Worm (Caenorhabditis elegans) whole organism, young adult: ENCODE results near the gene gpc-1.

Experiments used
- B0019.2 ChIP-seq: fragments of 200-800 bp; sonication (Bioruptor generic); conservative IDR thresholded peaks from 2 replicates; pipeline ENCODE4 v1.3.6; 2022; ENCODE audit warnings: missing genetic modification reagents, missing genetic modification characterization, missing compliant biosample characterization
- B0336.3 ChIP-seq: fragments of 200-800 bp; sonication (Bioruptor generic); IDR thresholded peaks from 2 replicates; pipeline ENCODE4 v1.3.6; 2022; ENCODE audit warnings: missing genetic modification characterization, missing compliant biosample characterization
- D2030.7 ChIP-seq: fragments of 200-800 bp; sonication (Bioruptor generic); IDR thresholded peaks from 2 replicates; pipeline ENCODE4 v1.3.6; 2022; ENCODE audit warnings: missing genetic modification reagents, missing genetic modification characterization, missing compliant biosample characterization
- F10E7.11 ChIP-seq: sonication (generic microtip); optimal IDR thresholded peaks from 2 replicates; lab custom pipeline; 2017; ENCODE audit warnings: mild to moderate bottlenecking, missing genetic modification characterization, moderate library complexity, missing compliant biosample characterization
- F22D6.2 ChIP-seq: sonication (generic microtip); optimal IDR thresholded peaks from 2 replicates; lab custom pipeline; 2016; ENCODE audit warnings: mild to moderate bottlenecking, missing genetic modification characterization, missing compliant biosample characterization
- F23B12.7 ChIP-seq: sonication (generic microtip); optimal IDR thresholded peaks from 2 replicates; lab custom pipeline; 2017; ENCODE audit warnings: missing genetic modification characterization, mild to moderate bottlenecking, missing compliant biosample characterization, antibody characterized with exemption, moderate library complexity; ENCODE audit not compliant: insufficient read depth
- F55B11.4 ChIP-seq: sonication (generic microtip); optimal IDR thresholded peaks from 2 replicates; lab custom pipeline; 2016; ENCODE audit warnings: missing compliant biosample characterization, missing genetic modification characterization, borderline replicate concordance; ENCODE audit not compliant: insufficient read depth
- K12H6.12 ChIP-seq: fragments of 200-800 bp; sonication (Bioruptor generic); optimal IDR thresholded peaks from 2 replicates; lab custom pipeline; 2018; ENCODE audit warnings: mild to moderate bottlenecking, missing genetic modification characterization, missing compliant biosample characterization
- T26A5.8 ChIP-seq: sonication (generic microtip); optimal IDR thresholded peaks from 2 replicates; lab custom pipeline; 2016; ENCODE audit warnings: missing genetic modification characterization, missing compliant biosample characterization
- Y53F4B.3 ChIP-seq: fragments of 200-800 bp; sonication (Bioruptor generic); IDR thresholded peaks from 2 replicates; pipeline ENCODE4 v1.3.6; 2022; ENCODE audit warnings: missing genetic modification reagents, missing genetic modification characterization, missing compliant biosample characterization
- Y67H2A.10 ChIP-seq: fragments of 200-800 bp; sonication (Bioruptor generic); conservative IDR thresholded peaks from 2 replicates; pipeline ENCODE4 v1.3.6; 2022; ENCODE audit warnings: missing genetic modification reagents, missing genetic modification characterization, missing compliant biosample characterization
- akir-1 ChIP-seq: fragments of 200-800 bp; sonication (Bioruptor generic); optimal IDR thresholded peaks from 2 replicates; lab custom pipeline; 2018; ENCODE audit warnings: mild to moderate bottlenecking, missing genetic modification characterization, moderate library complexity, missing compliant biosample characterization
- ama-1 ChIP-seq, 3 experiments: fragments of 150-350 bp in 1 of 3; sonication (generic microtip) in 2 of 3; optimal IDR thresholded peaks; 2 replicates each; lab custom pipeline; 2014 to 2018; ENCODE audit warnings: missing biosample characterization in 2 of 3, missing genetic modification characterization in 2 of 3, missing genetic modification reagents in 2 of 3
- aptf-2 ChIP-seq: fragments of 200-800 bp; sonication (Bioruptor generic); conservative IDR thresholded peaks from 2 replicates; pipeline ENCODE4 v1.3.6; 2022; ENCODE audit warnings: missing genetic modification reagents, missing genetic modification characterization, missing compliant biosample characterization
- athp-1 ChIP-seq: sonication (generic microtip); optimal IDR thresholded peaks from 2 replicates; lab custom pipeline; 2017; ENCODE audit warnings: mild to moderate bottlenecking, missing genetic modification characterization, missing compliant biosample characterization
- attf-3 ChIP-seq: fragments of 200-800 bp; sonication (Bioruptor generic); conservative IDR thresholded peaks from 2 replicates; pipeline ENCODE4 v1.3.6; 2022; ENCODE audit warnings: missing genetic modification reagents, missing genetic modification characterization, missing compliant biosample characterization
- attf-5 ChIP-seq: fragments of 200-800 bp; sonication (Bioruptor generic); optimal IDR thresholded peaks from 2 replicates; lab custom pipeline; 2018; ENCODE audit warnings: mild to moderate bottlenecking, missing genetic modification characterization, missing compliant biosample characterization
- bed-2 ChIP-seq: fragments of 200-800 bp; sonication (Bioruptor generic); IDR thresholded peaks from 2 replicates; pipeline ENCODE4 v1.3.6; 2022; ENCODE audit warnings: missing genetic modification reagents, missing genetic modification characterization, missing compliant biosample characterization
- cebp-1 ChIP-seq, 2 experiments: fragments of 200-800 bp in 1 of 2; sonication (Bioruptor generic) in 1 of 2; sonication (generic microtip) in 1 of 2; IDR thresholded peaks in 1 of 2; optimal IDR thresholded peaks in 1 of 2; 2 replicates each; pipeline versions ENCODE4 v1.3.6 to Lab custom; 2017 to 2022; ENCODE audit warnings: missing compliant biosample characterization in 2 of 2, missing genetic modification characterization in 2 of 2, mild to moderate bottlenecking in 1 of 2, missing genetic modification reagents in 1 of 2, moderate library complexity in 1 of 2
- ceh-27 ChIP-seq: fragments of 200-800 bp; sonication (Bioruptor generic); optimal IDR thresholded peaks from 2 replicates; lab custom pipeline; 2018; ENCODE audit warnings: mild to moderate bottlenecking, missing genetic modification characterization, moderate library complexity, missing compliant biosample characterization
- ceh-79 ChIP-seq: sonication (generic microtip); optimal IDR thresholded peaks from 2 replicates; lab custom pipeline; 2017; ENCODE audit warnings: mild to moderate bottlenecking, missing genetic modification characterization, missing compliant biosample characterization
- ceh-91 ChIP-seq: fragments of 200-800 bp; sonication (Bioruptor generic); IDR thresholded peaks from 2 replicates; pipeline ENCODE4 v1.3.6; 2022; ENCODE audit warnings: missing genetic modification reagents, missing genetic modification characterization, missing compliant biosample characterization
- dpff-1 ChIP-seq: sonication (generic microtip); optimal IDR thresholded peaks from 2 replicates; lab custom pipeline; 2017; ENCODE audit warnings: mild to moderate bottlenecking, missing genetic modification characterization, missing compliant biosample characterization
- egl-18 ChIP-seq: fragments of 200-800 bp; sonication (Bioruptor generic); IDR thresholded peaks from 2 replicates; pipeline ENCODE4 v1.3.6; 2022; ENCODE audit warnings: missing genetic modification reagents, missing genetic modification characterization, missing compliant biosample characterization
- ets-4 ChIP-seq: fragments of 200-800 bp; sonication (Bioruptor generic); optimal IDR thresholded peaks from 2 replicates; lab custom pipeline; 2018; ENCODE audit warnings: mild to moderate bottlenecking, missing genetic modification characterization, missing compliant biosample characterization
- hlh-12 ChIP-seq: sonication (generic microtip); optimal IDR thresholded peaks from 2 replicates; lab custom pipeline; 2016; ENCODE audit warnings: missing genetic modification characterization, missing compliant biosample characterization
- hmg-20 ChIP-seq: fragments of 200-800 bp; sonication (Bioruptor generic); IDR thresholded peaks from 2 replicates; pipeline ENCODE4 v1.3.6; 2022; ENCODE audit warnings: missing genetic modification reagents, missing genetic modification characterization, missing compliant biosample characterization
- hrde-1 ChIP-seq: sonication (generic microtip); optimal IDR thresholded peaks from 2 replicates; lab custom pipeline; 2016; ENCODE audit warnings: missing genetic modification characterization, mild to moderate bottlenecking, missing compliant biosample characterization, moderate library complexity, missing genotype, missing genetic modification reagents, borderline replicate concordance
- lin-35 ChIP-seq, 3 experiments: fragments of 150-350 bp in 2 of 3; sonication (generic microtip) in 1 of 3; optimal IDR thresholded peaks; 2 replicates each; lab custom pipeline; 2014 to 2018; ENCODE audit warnings: missing biosample characterization in 3 of 3, missing genetic modification characterization in 3 of 3, missing genetic modification reagents in 3 of 3
- lin-40 ChIP-seq: sonication (generic microtip); optimal IDR thresholded peaks from 2 replicates; lab custom pipeline; 2016; ENCODE audit warnings: missing genetic modification characterization, mild to moderate bottlenecking, missing compliant biosample characterization, missing genotype, missing genetic modification reagents
- lin-54 ChIP-seq: fragments of 200-800 bp; sonication (Bioruptor generic); optimal IDR thresholded peaks from 2 replicates; lab custom pipeline; 2018; ENCODE audit warnings: mild to moderate bottlenecking, missing genetic modification characterization, missing compliant biosample characterization
- madf-3 ChIP-seq: fragments of 200-800 bp; sonication (Bioruptor generic); IDR thresholded peaks from 2 replicates; pipeline ENCODE4 v1.3.6; 2022; ENCODE audit warnings: missing genetic modification reagents, missing genetic modification characterization, missing compliant biosample characterization
- madf-6 ChIP-seq: fragments of 200-800 bp; sonication (Bioruptor generic); IDR thresholded peaks from 2 replicates; pipeline ENCODE4 v1.3.6; 2022; ENCODE audit warnings: missing genetic modification reagents, missing genetic modification characterization, missing compliant biosample characterization
- madf-8 ChIP-seq: fragments of 200-800 bp; sonication (Bioruptor generic); conservative IDR thresholded peaks from 2 replicates; pipeline ENCODE4 v1.3.6; 2022; ENCODE audit warnings: missing genetic modification reagents, missing genetic modification characterization, missing compliant biosample characterization
- nhr-179 ChIP-seq: sonication (generic microtip); optimal IDR thresholded peaks from 2 replicates; lab custom pipeline; 2016; ENCODE audit warnings: mild to moderate bottlenecking, missing genetic modification characterization, missing compliant biosample characterization
- pbrm-1 ChIP-seq: fragments of 200-800 bp; sonication (Bioruptor generic); IDR thresholded peaks from 2 replicates; pipeline ENCODE4 v1.3.6; 2022; ENCODE audit warnings: missing genetic modification reagents, missing genetic modification characterization, missing compliant biosample characterization
- snpc-1.3 ChIP-seq: sonication (generic microtip); optimal IDR thresholded peaks from 2 replicates; lab custom pipeline; 2017; ENCODE audit warnings: missing genetic modification characterization, mild to moderate bottlenecking, missing compliant biosample characterization, antibody characterized with exemption, moderate library complexity, missing genotype, missing genetic modification reagents; ENCODE audit not compliant: insufficient read depth
- snpc-3.4 ChIP-seq: sonication (generic microtip); optimal IDR thresholded peaks from 2 replicates; lab custom pipeline; 2017; ENCODE audit warnings: missing genetic modification characterization, mild to moderate bottlenecking, missing compliant biosample characterization, antibody characterized with exemption, moderate library complexity, missing genotype, missing genetic modification reagents
- somi-1 ChIP-seq: fragments of 200-800 bp; sonication (Bioruptor generic); optimal IDR thresholded peaks from 2 replicates; lab custom pipeline; 2018; ENCODE audit warnings: mild to moderate bottlenecking, missing genetic modification characterization, missing compliant biosample characterization
- sptf-2 ChIP-seq: fragments of 200-800 bp; sonication (Bioruptor generic); optimal IDR thresholded peaks from 2 replicates; lab custom pipeline; 2018; ENCODE audit warnings: mild to moderate bottlenecking, missing genetic modification characterization, missing compliant biosample characterization
- tbx-9 ChIP-seq: sonication (generic microtip); optimal IDR thresholded peaks from 2 replicates; lab custom pipeline; 2016; ENCODE audit warnings: borderline replicate concordance, missing genetic modification characterization, inconsistent platforms, missing compliant biosample characterization
- unc-130 ChIP-seq: sonication (generic microtip); optimal IDR thresholded peaks from 2 replicates; lab custom pipeline; 2016; ENCODE audit warnings: missing genetic modification reagents, missing genetic modification characterization, missing compliant biosample characterization
- xnd-1 ChIP-seq: sonication (generic microtip); optimal IDR thresholded peaks from 2 replicates; lab custom pipeline; 2016; ENCODE audit warnings: missing genotype, missing genetic modification reagents, missing genetic modification characterization, missing compliant biosample characterization
- ztf-25 ChIP-seq: fragments of 200-800 bp; sonication (Bioruptor generic); IDR thresholded peaks from 2 replicates; pipeline ENCODE4 v1.3.6; 2022; ENCODE audit warnings: missing genetic modification reagents, missing genetic modification characterization, missing compliant biosample characterization
- ztf-3 ChIP-seq: fragments of 200-800 bp; sonication (Bioruptor generic); optimal IDR thresholded peaks from 2 replicates; lab custom pipeline; 2018; ENCODE audit warnings: mild to moderate bottlenecking, missing genetic modification characterization, missing compliant biosample characterization
- ztf-6 ChIP-seq: fragments of 200-800 bp; sonication (Bioruptor generic); IDR thresholded peaks from 2 replicates; pipeline ENCODE4 v1.3.6; 2022; ENCODE audit warnings: missing genetic modification reagents, missing genetic modification characterization, missing compliant biosample characterization

gpc-1 gene

ce11 chrX:12876795-12877530 is 7.8 kb downstream of the gpc-1 start, which contains the start of gene bcat-1:
bcat-1 (plus strand) TSS chrX:12877480.
- TF ChIP-seq madf-3 (GFP tag; lab: Robert Waterston, UW) = no peak
- TF ChIP-seq F55B11.4 = no peak
- no peak for TF ChIP-seq xnd-1 (tag; lab: Kevin White, UChicago)
- TF ChIP-seq lin-35 (GFP tag; optimal IDR thresholded peaks at IDR 0.05; lab: Kevin White, UChicago) = no peak
- no peak for TF ChIP-seq unc-130 (GFP tag; lab: Kevin White, UChicago)
- no peak for TF ChIP-seq ztf-6
- no peak for TF ChIP-seq Y67H2A.10 (GFP tag; lab: Robert Waterston, UW)
- no peak for TF ChIP-seq hmg-20
- TF ChIP-seq akir-1 (GFP tag; lab: Kevin White, UChicago) = no peak
- TF ChIP-seq F10E7.11 (tag; lab: Kevin White, UChicago) = no peak
- TF ChIP-seq attf-5 (GFP tag; lab: Kevin White, UChicago) = peak; percentile 58
- TF ChIP-seq madf-6 (GFP tag; lab: Robert Waterston, UW) = no peak
- peak; percentile 33 for TF ChIP-seq ets-4 (GFP tag; lab: Kevin White, UChicago)
- TF ChIP-seq Y53F4B.3 = no peak
- peak; percentile 40 for TF ChIP-seq ceh-27 (GFP tag; lab: Kevin White, UChicago)
- no peak for TF ChIP-seq hlh-12 (tag; lab: Kevin White, UChicago)
- TF ChIP-seq sptf-2 (GFP tag; lab: Kevin White, UChicago) = no peak
- TF ChIP-seq nhr-179 (tag; lab: Kevin White, UChicago) = no peak
- no peak for TF ChIP-seq cebp-1 (GFP tag; IDR thresholded peaks at IDR 0.05; lab: Robert Waterston, UW)
- peak; percentile 68 for TF ChIP-seq cebp-1 (tag; optimal IDR thresholded peaks at IDR 0.05; lab: Kevin White, UChicago)
- no peak for TF ChIP-seq egl-18 (GFP tag; lab: Robert Waterston, UW)
- no peak for TF ChIP-seq F22D6.2 (tag; lab: Kevin White, UChicago)
- no peak for TF ChIP-seq F23B12.7 (tag; lab: Kevin White, UChicago)
- TF ChIP-seq pbrm-1 (GFP tag; lab: Robert Waterston, UW) = no peak
- TF ChIP-seq lin-54 (GFP tag; lab: Kevin White, UChicago) = peak; percentile 17
- peak; percentile 77 for TF ChIP-seq K12H6.12 (tag; lab: Kevin White, UChicago)
- no peak for TF ChIP-seq tbx-9 (tag; lab: Kevin White, UChicago)
- no peak for TF ChIP-seq aptf-2
- no peak for TF ChIP-seq ceh-91 (GFP tag; lab: Robert Waterston, UW)
- no peak for TF ChIP-seq snpc-3.4 (tag; lab: Kevin White, UChicago)
- TF ChIP-seq B0336.3 (GFP tag; lab: Robert Waterston, UW) = peak; percentile 30; the same call in 1 of the 2 replicates
- TF ChIP-seq snpc-1.3 (tag; lab: Kevin White, UChicago) = no peak
- TF ChIP-seq hrde-1 (tag; lab: Kevin White, UChicago) = no peak
- TF ChIP-seq ama-1 (optimal IDR thresholded peaks at IDR 0.05; lab: Kevin White, UChicago) = no peak
- TF ChIP-seq ama-1 (GFP tag; optimal IDR thresholded peaks at IDR 0.05; lab: Kevin White, UChicago) = no peak
- TF ChIP-seq D2030.7 (GFP tag; lab: Robert Waterston, UW) = no peak
- no peak for TF ChIP-seq B0019.2 (GFP tag; lab: Robert Waterston, UW)
- TF ChIP-seq T26A5.8 (tag; lab: Kevin White, UChicago) = no peak
- TF ChIP-seq athp-1 (tag; lab: Kevin White, UChicago) = no peak
- TF ChIP-seq attf-3 (GFP tag; lab: Robert Waterston, UW) = no peak
- no peak for TF ChIP-seq ztf-3 (GFP tag; lab: Kevin White, UChicago)
- peak; percentile 30 for TF ChIP-seq lin-40 (tag; lab: Kevin White, UChicago)
- TF ChIP-seq ztf-25 (GFP tag; lab: Robert Waterston, UW) = no peak
- TF ChIP-seq ceh-79 = no peak
- TF ChIP-seq dpff-1 (tag; lab: Kevin White, UChicago) = no peak
- no peak for TF ChIP-seq bed-2 (GFP tag; lab: Robert Waterston, UW)
- TF ChIP-seq somi-1 (GFP tag; lab: Kevin White, UChicago) = peak; percentile 16
- no peak for TF ChIP-seq madf-8 (GFP tag; lab: Robert Waterston, UW)
